Worm (Caenorhabditis elegans) whole organism, mixed stage, embryonic: ENCODE data around the gene K07E8.6.

ENCODE experiments used
- ceh-39 ChIP-seq: fragments of 150-350 bp; optimal IDR thresholded peaks from 2 replicates; lab custom pipeline; 2014; ENCODE audit warnings: missing biosample characterization, missing genetic modification characterization
- ces-1 ChIP-seq: fragments of 150-350 bp; optimal IDR thresholded peaks from 2 replicates; lab custom pipeline; 2014; ENCODE audit warnings: missing biosample characterization, missing genetic modification reagents, missing genetic modification characterization
- elt-1 ChIP-seq: sonication (generic microtip); optimal IDR thresholded peaks from 2 replicates; lab custom pipeline; 2017; ENCODE audit warnings: missing genetic modification characterization, mild to moderate bottlenecking, missing compliant biosample characterization, antibody characterized with exemption, moderate library complexity, borderline replicate concordance; ENCODE audit not compliant: insufficient read depth
- ham-2 ChIP-seq: fragments of 200-800 bp; sonication (Bioruptor generic); optimal IDR thresholded peaks from 2 replicates; lab custom pipeline; 2018; ENCODE audit warnings: mild to moderate bottlenecking, missing genetic modification characterization, missing compliant biosample characterization
- lin-13 ChIP-seq: fragments of 150-350 bp; optimal IDR thresholded peaks from 2 replicates; lab custom pipeline; 2014; ENCODE audit warnings: missing biosample characterization, missing genetic modification characterization
- lin-32 ChIP-seq: fragments of 200-800 bp; sonication (Bioruptor generic); optimal IDR thresholded peaks from 2 replicates; lab custom pipeline; 2018; ENCODE audit warnings: mild to moderate bottlenecking, missing genetic modification characterization, missing compliant biosample characterization
- nhr-2 ChIP-seq: fragments of 150-350 bp; optimal IDR thresholded peaks from 2 replicates; lab custom pipeline; 2014; ENCODE audit warnings: missing biosample characterization, missing genetic modification characterization
- nhr-28 ChIP-seq: fragments of 150-350 bp; optimal IDR thresholded peaks from 2 replicates; lab custom pipeline; 2014; ENCODE audit warnings: missing biosample characterization, missing genetic modification characterization
- pha-4 ChIP-seq: fragments of 150-350 bp; optimal IDR thresholded peaks from 2 replicates; lab custom pipeline; 2018; ENCODE audit warnings: missing biosample characterization, missing genetic modification reagents, missing genetic modification characterization
- sem-2 ChIP-seq: fragments of 200-800 bp; sonication (Bioruptor generic); optimal IDR thresholded peaks from 2 replicates; lab custom pipeline; 2018; ENCODE audit warnings: mild to moderate bottlenecking, missing genetic modification characterization, missing compliant biosample characterization
- snpc-4 ChIP-seq: fragments of 150-350 bp; optimal IDR thresholded peaks from 2 replicates; lab custom pipeline; 2014; ENCODE audit warnings: missing biosample characterization, missing genetic modification characterization
- sptf-1 ChIP-seq: sonication (generic microtip); optimal IDR thresholded peaks from 2 replicates; lab custom pipeline; 2017; ENCODE audit warnings: mild to moderate bottlenecking, missing genetic modification characterization, moderate library complexity, missing compliant biosample characterization
- unc-39 ChIP-seq: fragments of 150-350 bp; optimal IDR thresholded peaks from 2 replicates; lab custom pipeline; 2014; ENCODE audit warnings: missing biosample characterization, missing genetic modification characterization
- ztf-11 ChIP-seq: fragments of 150-350 bp; optimal IDR thresholded peaks from 2 replicates; lab custom pipeline; 2014; ENCODE audit warnings: missing biosample characterization, missing genetic modification characterization

DNA sequence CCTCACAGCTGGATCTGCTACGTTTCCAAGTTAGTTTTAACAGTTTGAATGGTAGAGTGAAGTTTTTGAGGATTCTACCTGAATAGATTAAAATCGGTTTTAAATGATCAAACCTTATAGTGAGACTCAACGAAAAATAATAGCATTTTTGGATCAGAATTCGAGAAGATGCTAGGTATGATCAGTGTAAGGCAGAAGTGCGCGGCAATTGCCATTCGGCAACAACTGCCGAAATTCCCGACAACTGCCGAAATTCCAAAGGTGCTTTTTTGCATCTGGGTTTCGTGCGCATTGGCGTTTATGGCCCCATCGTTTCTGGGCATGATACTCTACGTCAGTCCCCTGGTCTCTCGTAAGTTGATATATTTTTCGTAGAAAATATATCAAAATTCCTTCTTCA, 44.1 kb upstream of the K07E8.6 start, which contains the start of gene T02H6.6:
- no peak for TF ChIP-seq pha-4
- TF ChIP-seq ztf-11 (tag; lab: Kevin White, UChicago), result no peak
- no peak for TF ChIP-seq ceh-39 (tag; lab: Kevin White, UChicago)
- TF ChIP-seq ham-2 (GFP tag; lab: Kevin White, UChicago), result no peak
- TF ChIP-seq elt-1 (tag; lab: Kevin White, UChicago), result no peak
- TF ChIP-seq lin-13 (tag; lab: Kevin White, UChicago), result no peak
- no peak for TF ChIP-seq unc-39 (tag; lab: Kevin White, UChicago)
- no peak for TF ChIP-seq nhr-28 (tag; lab: Kevin White, UChicago)
- TF ChIP-seq ces-1 (GFP tag; lab: Kevin White, UChicago), result no peak
- no peak for TF ChIP-seq nhr-2 (tag; lab: Kevin White, UChicago)
- no peak for TF ChIP-seq lin-32 (GFP tag; lab: Kevin White, UChicago)
- no peak for TF ChIP-seq sptf-1 (tag; lab: Kevin White, UChicago)
- TF ChIP-seq snpc-4 (tag; lab: Kevin White, UChicago), result no peak
- no peak for TF ChIP-seq sem-2
